Fruit fly (Drosophila melanogaster) whole organism: Measurements from ENCODE around the gene CG13841.

ENCODE experiments used
- CG8478 ChIP-seq: fragments of >200 bp; optimal IDR thresholded peaks from 2 replicates; lab custom pipeline; 2018; ENCODE audit warnings: inconsistent platforms
- pan ChIP-seq: fragments of >200 bp; optimal IDR thresholded peaks from 2 replicates; lab custom pipeline; 2017

dm6 chr3R:22748956-22749355, 18.5 kb downstream of the CG13841 start, which contains the start of gene CG31139:
- TF ChIP-seq pan (lab: Kevin White, UChicago), result no peak
- no peak for TF ChIP-seq CG8478
